Fruit fly (Drosophila melanogaster): ENCODE data around the gene CG2162.
A peak's percentile ranks its signal among the peaks of the same experiment; 100 is the strongest.

Gene CG2162

dm6 chr3L:3052110-3052871, 17.3 kb downstream of the CG2162 start, which contains the start of gene CG1271 (continued):
- TF ChIP-seq sens-2 (GFP tag; IDR thresholded peaks at IDR 0.05) (0 out of 2 replicates have a peak, but pooled peaks have one; percentile 25), ssp (GFP tag; IDR thresholded peaks at IDR 0.05) (peak; percentile 66), schlank (tag; optimal IDR thresholded peaks at IDR 0.05) (peak; percentile 21), zfh1 (GFP tag; IDR thresholded peaks at IDR 0.05) (peak; percentile 70), CG2202 (tag; optimal IDR thresholded peaks at IDR 0.05) (no peak), ci (GFP tag; IDR thresholded peaks at IDR 0.05) (no peak), nom (GFP tag; optimal IDR thresholded peaks at IDR 0.05) (peak; percentile 52), Bteb2 (GFP tag; optimal IDR thresholded peaks at IDR 0.05) (peak; percentile 61), sr (GFP tag; IDR thresholded peaks at IDR 0.05) (no peak), kah (GFP tag; optimal IDR thresholded peaks at IDR 0.05) (peak; percentile 59), tna (GFP tag; IDR thresholded peaks at IDR 0.05; ENCODE audit: partially characterized antibody) (no peak), Kr (GFP tag; optimal IDR thresholded peaks at IDR 0.05) (no peak), CG7786 (GFP tag; optimal IDR thresholded peaks at IDR 0.05) (peak; percentile 66), B-H1 (GFP tag; IDR thresholded peaks at IDR 0.05) (no peak), CG17359 (tag; optimal IDR thresholded peaks at IDR 0.05) (peak; percentile 60), Fer1 (GFP tag; optimal IDR thresholded peaks at IDR 0.05) (peak; percentile 81), cato (GFP tag; optimal IDR thresholded peaks at IDR 0.05; ENCODE audit: borderline replicate concordance) (peak; percentile 21), Lpt (GFP tag; optimal IDR thresholded peaks at IDR 0.05) (no peak), vvl (GFP tag; IDR thresholded peaks at IDR 0.05) (peak; percentile 67), CG10366 (GFP tag; IDR thresholded peaks at IDR 0.05) (no peak; the same call in 1 of the 2 replicates), sna (GFP tag; IDR thresholded peaks at IDR 0.05; ENCODE audit: partially characterized antibody) (no peak), gcm (GFP tag; optimal IDR thresholded peaks at IDR 0.05) (no peak), CG10209 (GFP tag; optimal IDR thresholded peaks at IDR 0.05) (peak; percentile 54), Mrtf (GFP tag; IDR thresholded peaks at IDR 0.05) (peak; percentile 55; the same call in 2 of the 3 replicates), so (GFP tag; IDR thresholded peaks at IDR 0.05) (no peak), ham (GFP tag; IDR thresholded peaks at IDR 0.05) (no peak), aop (GFP tag; IDR thresholded peaks at IDR 0.05) (no peak), Dref (GFP tag; IDR thresholded peaks at IDR 0.05) (0 out of 2 replicates have a peak, but pooled peaks have one; percentile 16), lbe (GFP tag; optimal IDR thresholded peaks at IDR 0.05) (peak; percentile 1), CG10267 (tag; optimal IDR thresholded peaks at IDR 0.05) (peak; percentile 97), CTCF (GFP tag; optimal IDR thresholded peaks at IDR 0.05) (peak; percentile 25), Gsc (GFP tag; IDR thresholded peaks at IDR 0.05) (no peak), CG31224 (GFP tag; IDR thresholded peaks at IDR 0.05) (0 out of 2 replicates have a peak, but pooled peaks have one; percentile 5), CG2116 (GFP tag; optimal IDR thresholded peaks at IDR 0.05) (peak; percentile 92), crol (GFP tag; IDR thresholded peaks at IDR 0.05) (no peak), CG4707 (GFP tag; optimal IDR thresholded peaks at IDR 0.05) (no peak), CG10543 (GFP tag; optimal IDR thresholded peaks at IDR 0.05) (peak; percentile 81), Nf-YA (GFP tag; IDR thresholded peaks at IDR 0.05) (no peak), Stat92E (GFP tag; optimal IDR thresholded peaks at IDR 0.05) (peak in 1 of 3 experiments; percentile 58), ac (GFP tag; optimal IDR thresholded peaks at IDR 0.05) (no peak), wor (GFP tag; IDR thresholded peaks at IDR 0.05) (no peak), slp2 (GFP tag; optimal IDR thresholded peaks at IDR 0.05) (peak; percentile 42), salm (tag; optimal IDR thresholded peaks at IDR 0.05) (no peak), CG18011 (GFP tag; optimal IDR thresholded peaks at IDR 0.05) (peak; percentile 9), CG3995 (GFP tag; optimal IDR thresholded peaks at IDR 0.05) (peak; percentile 57), Atf3 (GFP tag; optimal IDR thresholded peaks at IDR 0.05) (peak; percentile 12), sd (tag; optimal IDR thresholded peaks at IDR 0.05) (peak; percentile 19), HmgD (GFP tag; optimal IDR thresholded peaks at IDR 0.05) (peak; percentile 17), Mes4 (GFP tag; optimal IDR thresholded peaks at IDR 0.05) (no peak), HmgZ (tag; optimal IDR thresholded peaks at IDR 0.05) (peak; percentile 62)
